Worm (Caenorhabditis elegans): ENCODE results near the gene clp-7.

ce11 chrIV:1397895-1398294, 47.9 kb downstream of the clp-7 start:
- TF ChIP-seq ztf-11 (tag; optimal IDR thresholded peaks at IDR 0.05) (no peak), nhr-28 (tag; optimal IDR thresholded peaks at IDR 0.05) (no peak), sptf-1 (tag; optimal IDR thresholded peaks at IDR 0.05) (no peak), hlh-1 (tag; optimal IDR thresholded peaks at IDR 0.05) (no peak), tbx-8 (GFP tag; optimal IDR thresholded peaks at IDR 0.05) (no peak), unc-39 (tag; optimal IDR thresholded peaks at IDR 0.05) (no peak), drap-1 (GFP tag; optimal IDR thresholded peaks at IDR 0.05) (no peak), nhr-76 (tag; optimal IDR thresholded peaks at IDR 0.05) (no peak), mep-1 (tag; optimal IDR thresholded peaks at IDR 0.05) (no peak), zip-8 (tag; optimal IDR thresholded peaks at IDR 0.05) (no peak), snpc-4 (tag; optimal IDR thresholded peaks at IDR 0.05) (no peak), elt-3 (tag; optimal IDR thresholded peaks at IDR 0.05) (no peak), ham-2 (GFP tag; optimal IDR thresholded peaks at IDR 0.05) (no peak)
